Fruit fly (Drosophila melanogaster) whole organism, embryonic: Measurements from ENCODE around the gene CG31075.

ENCODE experiments used
- Aef1 ChIP-seq: fragments of 200-800 bp; sonication (Bioruptor generic); IDR thresholded peaks from 3 replicates; pipeline ENCODE4 v1.3.6; 2022; ENCODE audit warnings: missing biosample characterization, missing genetic modification characterization
- BEAF-32 ChIP-seq: fragments of 200-800 bp; sonication (Bioruptor generic); optimal IDR thresholded peaks from 3 replicates; lab custom pipeline; 2017; ENCODE audit warnings: missing biosample characterization, missing genetic modification characterization, mild to moderate bottlenecking, moderate library complexity, missing genetic modification reagents
- C15 ChIP-seq: fragments of 200-800 bp; sonication (Bioruptor generic); IDR thresholded peaks from 3 replicates; pipeline ENCODE4 v1.3.6; 2022; ENCODE audit warnings: missing biosample characterization, missing genetic modification characterization
- CG12219 ChIP-seq: fragments of 200-800 bp; sonication (Bioruptor generic); optimal IDR thresholded peaks from 3 replicates; lab custom pipeline; 2018; ENCODE audit warnings: missing biosample characterization, mild to moderate bottlenecking, missing genetic modification characterization
- CG13424 ChIP-seq: fragments of 200-800 bp; sonication (Bioruptor generic); optimal IDR thresholded peaks from 2 replicates; lab custom pipeline; 2019; ENCODE audit warnings: missing biosample characterization, mild to moderate bottlenecking, missing genetic modification characterization, moderate library complexity
- CG13894 ChIP-seq: fragments of 200-800 bp; sonication (Bioruptor generic); optimal IDR thresholded peaks from 3 replicates; lab custom pipeline; 2018; ENCODE audit warnings: missing biosample characterization, mild to moderate bottlenecking, missing genetic modification characterization, moderate library complexity
- CG15011 ChIP-seq: fragments of 200-800 bp; sonication (Bioruptor generic); optimal IDR thresholded peaks from 3 replicates; lab custom pipeline; 2018; ENCODE audit warnings: missing biosample characterization, mild to moderate bottlenecking, missing genetic modification characterization
- CG1647 ChIP-seq: fragments of 200-800 bp; sonication (Bioruptor generic); optimal IDR thresholded peaks from 3 replicates; lab custom pipeline; 2016; ENCODE audit warnings: missing biosample characterization, missing genetic modification characterization
- CG17568 ChIP-seq: fragments of 200-800 bp; sonication (Bioruptor generic); optimal IDR thresholded peaks from 2 replicates; lab custom pipeline; 2018; ENCODE audit warnings: missing biosample characterization, mild to moderate bottlenecking, missing genetic modification characterization, moderate library complexity
- CG17802 ChIP-seq: fragments of 200-800 bp; sonication (Bioruptor generic); optimal IDR thresholded peaks from 2 replicates; lab custom pipeline; 2018; ENCODE audit warnings: missing biosample characterization, mild to moderate bottlenecking, missing genetic modification characterization, moderate library complexity
- CG18011 ChIP-seq: fragments of 200-800 bp; sonication (Bioruptor generic); optimal IDR thresholded peaks from 2 replicates; lab custom pipeline; 2017; ENCODE audit warnings: missing biosample characterization, missing genetic modification characterization, mild to moderate bottlenecking, moderate library complexity, missing genotype
- CG18476 ChIP-seq: fragments of 200-800 bp; sonication (Bioruptor generic); optimal IDR thresholded peaks from 2 replicates; lab custom pipeline; 2016; ENCODE audit warnings: missing biosample characterization, mild to moderate bottlenecking, missing genetic modification characterization
- CG31441 ChIP-seq: fragments of 200-800 bp; sonication (Bioruptor generic); IDR thresholded peaks from 2 replicates; pipeline ENCODE4 v1.3.6; 2022; ENCODE audit warnings: missing biosample characterization, missing genetic modification characterization
- CG32772 ChIP-seq: fragments of 200-800 bp; sonication (Bioruptor generic); IDR thresholded peaks from 2 replicates; pipeline ENCODE4 v1.3.6; 2022; ENCODE audit warnings: missing biosample characterization, missing genetic modification characterization
- CG34224 ChIP-seq: fragments of 200-800 bp; sonication (Bioruptor generic); IDR thresholded peaks from 3 replicates; pipeline ENCODE4 v1.3.6; 2022; ENCODE audit warnings: missing biosample characterization, missing genetic modification characterization; ENCODE audit not compliant: partially characterized antibody
- CG6272 ChIP-seq: fragments of 200-800 bp; sonication (Bioruptor generic); IDR thresholded peaks from 2 replicates; pipeline ENCODE4 v1.3.6; 2022; ENCODE audit warnings: missing biosample characterization, missing genetic modification characterization
- CG7357 ChIP-seq: fragments of 200-800 bp; sonication (Bioruptor generic); IDR thresholded peaks from 3 replicates; pipeline ENCODE4 v1.3.6; 2022; ENCODE audit warnings: missing biosample characterization, missing genetic modification characterization
- CG7928 ChIP-seq: fragments of 200-800 bp; sonication (Bioruptor generic); optimal IDR thresholded peaks from 2 replicates; lab custom pipeline; 2017; ENCODE audit warnings: missing biosample characterization, mild to moderate bottlenecking, missing genetic modification characterization
- CG8359 ChIP-seq: fragments of 200-800 bp; sonication (Bioruptor generic); optimal IDR thresholded peaks from 2 replicates; lab custom pipeline; 2017; ENCODE audit warnings: missing biosample characterization, mild to moderate bottlenecking, missing genetic modification characterization, borderline replicate concordance
- CG9609 ChIP-seq: fragments of 200-800 bp; sonication (Bioruptor generic); optimal IDR thresholded peaks from 3 replicates; lab custom pipeline; 2016; ENCODE audit warnings: missing biosample characterization, missing genetic modification characterization
- CTCF ChIP-seq: fragments of 200-800 bp; sonication (Bioruptor generic); optimal IDR thresholded peaks from 2 replicates; lab custom pipeline; 2017; ENCODE audit warnings: missing biosample characterization, mild to moderate bottlenecking, missing genetic modification characterization, moderate library complexity
- CoRest ChIP-seq: fragments of 200-800 bp; sonication (Bioruptor generic); optimal IDR thresholded peaks from 3 replicates; lab custom pipeline; 2018; ENCODE audit warnings: missing biosample characterization, mild to moderate bottlenecking, missing genetic modification characterization, moderate library complexity
- HLH54F ChIP-seq: fragments of 200-800 bp; sonication (Bioruptor generic); optimal IDR thresholded peaks from 3 replicates; lab custom pipeline; 2016; ENCODE audit warnings: missing biosample characterization, missing genetic modification characterization
- Hr3 ChIP-seq: fragments of 200-800 bp; sonication (Bioruptor generic); optimal IDR thresholded peaks from 3 replicates; lab custom pipeline; 2016; ENCODE audit warnings: missing biosample characterization, missing genetic modification characterization
- Hr51 ChIP-seq, 2 experiments: fragments of 200-800 bp; sonication (Bioruptor generic); optimal IDR thresholded peaks; 2 replicates in 1 of 2; 3 replicates in 1 of 2; lab custom pipeline; 2016 to 2018; ENCODE audit warnings: missing biosample characterization in 2 of 2, missing genetic modification characterization in 2 of 2, mild to moderate bottlenecking in 1 of 2, moderate library complexity in 1 of 2
- Hr78 ChIP-seq, 2 experiments: fragments of 200-800 bp in 1 of 2; fragments of >200 bp in 1 of 2; sonication (Bioruptor generic) in 1 of 2; optimal IDR thresholded peaks; 2 replicates each; lab custom pipeline; 2017 to 2019; ENCODE audit warnings: missing biosample characterization in 2 of 2, missing genetic modification characterization in 2 of 2, mild to moderate bottlenecking in 1 of 2, moderate library complexity in 1 of 2
- Lim3 ChIP-seq: fragments of 200-800 bp; sonication (Bioruptor generic); IDR thresholded peaks from 2 replicates; pipeline ENCODE4 v1.3.6; 2022; ENCODE audit warnings: missing biosample characterization, missing genetic modification characterization
- Nf-YB ChIP-seq: fragments of 200-800 bp; sonication (Bioruptor generic); optimal IDR thresholded peaks from 3 replicates; lab custom pipeline; 2019; ENCODE audit warnings: missing biosample characterization, mild to moderate bottlenecking, missing genetic modification characterization, moderate library complexity
- NfI ChIP-seq: fragments of 200-800 bp; sonication (Bioruptor generic); optimal IDR thresholded peaks from 3 replicates; lab custom pipeline; 2018; ENCODE audit warnings: missing biosample characterization, mild to moderate bottlenecking, missing genetic modification characterization, moderate library complexity
- Ravus ChIP-seq: fragments of 200-800 bp; sonication (Bioruptor generic); IDR thresholded peaks from 2 replicates; pipeline ENCODE4 v1.3.6; 2022; ENCODE audit warnings: missing biosample characterization, missing genetic modification characterization
- Scr ChIP-seq: fragments of 200-800 bp; sonication (Bioruptor generic); IDR thresholded peaks from 2 replicates; pipeline ENCODE4 v1.3.6; 2022; ENCODE audit warnings: missing biosample characterization, missing genetic modification characterization; ENCODE audit not compliant: partially characterized antibody
- Sin3A ChIP-seq: fragments of >200 bp; optimal IDR thresholded peaks from 2 replicates; lab custom pipeline; 2018
- Taf1 ChIP-seq: fragments of 200-800 bp; sonication (Bioruptor generic); IDR thresholded peaks from 2 replicates; pipeline ENCODE4 v1.3.6; 2022; ENCODE audit warnings: missing biosample characterization, missing genetic modification characterization
- Usf ChIP-seq: fragments of 200-800 bp; sonication (Bioruptor generic); optimal IDR thresholded peaks from 2 replicates; lab custom pipeline; 2017; ENCODE audit warnings: missing genotype, missing biosample characterization, missing genetic modification characterization
- ab ChIP-seq: fragments of 200-800 bp; sonication (Bioruptor generic); optimal IDR thresholded peaks from 2 replicates; lab custom pipeline; 2016; ENCODE audit warnings: missing biosample characterization, missing genetic modification characterization
- cad ChIP-seq: fragments of >200 bp; optimal IDR thresholded peaks from 2 replicates; lab custom pipeline; 2017; ENCODE audit warnings: missing biosample characterization, missing genetic modification characterization
- dpn ChIP-seq, 2 experiments: fragments of 200-800 bp; sonication (Bioruptor generic); optimal IDR thresholded peaks; 3 replicates each; lab custom pipeline; 2016; ENCODE audit warnings: missing biosample characterization in 2 of 2, missing genetic modification characterization in 2 of 2
- fd3F ChIP-seq: fragments of 200-800 bp; sonication (Bioruptor generic); optimal IDR thresholded peaks from 2 replicates; lab custom pipeline; 2018; ENCODE audit warnings: missing biosample characterization, mild to moderate bottlenecking, missing genetic modification characterization, moderate library complexity
- hb ChIP-seq: fragments of 200-800 bp; sonication (Bioruptor generic); IDR thresholded peaks from 3 replicates; pipeline ENCODE4 v1.3.6; 2022; ENCODE audit warnings: missing biosample characterization, missing genetic modification characterization; ENCODE audit not compliant: partially characterized antibody
- hbn ChIP-seq: fragments of 200-800 bp; sonication (Bioruptor generic); IDR thresholded peaks from 2 replicates; pipeline ENCODE4 v1.3.6; 2022; ENCODE audit warnings: missing biosample characterization, missing genetic modification characterization; ENCODE audit not compliant: partially characterized antibody
- nom ChIP-seq: fragments of 200-800 bp; sonication (Bioruptor generic); optimal IDR thresholded peaks from 2 replicates; lab custom pipeline; 2017; ENCODE audit warnings: missing biosample characterization, missing genetic modification characterization, mild to moderate bottlenecking, moderate library complexity, missing genetic modification reagents
- rib ChIP-seq: fragments of 200-800 bp; sonication (Bioruptor generic); IDR thresholded peaks from 2 replicates; pipeline ENCODE4 v1.3.6; 2022; ENCODE audit warnings: missing biosample characterization, missing genetic modification characterization
- row ChIP-seq: fragments of 200-800 bp; sonication (Bioruptor generic); IDR thresholded peaks from 3 replicates; pipeline ENCODE4 v1.3.6; 2022; ENCODE audit warnings: missing biosample characterization, missing genetic modification characterization
- sna ChIP-seq: fragments of 200-800 bp; sonication (Bioruptor generic); IDR thresholded peaks from 2 replicates; pipeline ENCODE4 v1.3.6; 2022; ENCODE audit warnings: missing biosample characterization, missing genetic modification characterization; ENCODE audit not compliant: partially characterized antibody
- tio ChIP-seq: fragments of 200-800 bp; sonication (Bioruptor generic); optimal IDR thresholded peaks from 2 replicates; lab custom pipeline; 2017; ENCODE audit warnings: missing biosample characterization, missing genetic modification characterization, inconsistent platforms
- tna ChIP-seq: fragments of 200-800 bp; sonication (Bioruptor generic); IDR thresholded peaks from 2 replicates; pipeline ENCODE4 v1.3.6; 2022; ENCODE audit warnings: missing biosample characterization, missing genetic modification characterization; ENCODE audit not compliant: partially characterized antibody
- trh ChIP-seq: fragments of 200-800 bp; sonication (Bioruptor generic); optimal IDR thresholded peaks from 2 replicates; lab custom pipeline; 2016; ENCODE audit warnings: missing biosample characterization, missing genetic modification characterization
- twi ChIP-seq: fragments of 200-800 bp; optimal IDR thresholded peaks from 2 replicates; lab custom pipeline; 2019; ENCODE audit warnings: missing biosample characterization, mild to moderate bottlenecking, missing genetic modification characterization, moderate library complexity
- vvl ChIP-seq: fragments of 200-800 bp; sonication (Bioruptor generic); IDR thresholded peaks from 2 replicates; pipeline ENCODE4 v1.3.6; 2022; ENCODE audit warnings: missing biosample characterization, missing genetic modification characterization
- yki ChIP-seq: fragments of >200 bp; optimal IDR thresholded peaks from 3 replicates; lab custom pipeline; 2018
- z ChIP-seq: fragments of 200-800 bp; sonication (Bioruptor generic); IDR thresholded peaks from 3 replicates; pipeline ENCODE4 v1.3.6; 2022; ENCODE audit warnings: missing biosample characterization, missing genetic modification characterization

The CG31075 gene

DNA sequence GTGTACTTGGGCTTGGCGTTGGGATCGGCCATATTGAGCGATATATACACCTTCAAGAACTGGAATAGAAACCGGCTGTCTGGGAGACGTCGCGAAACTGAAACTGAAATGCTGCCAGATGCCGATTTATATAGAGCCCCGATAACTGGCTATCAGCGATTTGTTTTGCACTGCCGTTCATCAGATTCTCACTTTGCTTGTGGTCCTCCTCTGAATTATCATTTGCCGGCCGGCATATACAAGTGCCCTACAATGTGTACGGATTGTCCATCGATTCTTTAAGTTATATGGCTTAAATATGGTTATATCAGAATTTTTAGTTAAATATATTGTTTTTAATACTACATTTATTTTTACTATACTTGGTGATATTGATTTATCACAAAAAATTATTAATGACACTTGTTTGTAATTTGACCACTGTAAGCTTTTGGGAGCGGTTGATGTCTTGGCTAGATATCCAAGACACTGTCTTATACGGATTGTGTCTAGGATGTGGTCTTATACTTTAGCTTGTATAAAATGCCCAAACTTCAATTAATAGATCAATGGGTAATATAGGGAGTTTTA, at the start of gene CG31075 (continued):
- no peak for TF ChIP-seq CG17568
- TF ChIP-seq CG31441, result 0 out of 2 replicates have a peak, but pooled peaks have one; percentile 11
- no peak for TF ChIP-seq C15 (GFP tag; lab: Robert Waterston, UW)
- TF ChIP-seq row, result peak; percentile 79
- TF ChIP-seq HLH54F (GFP tag; lab: Kevin White, UChicago), result peak; percentile 7
- TF ChIP-seq rib, result no peak
- peak; percentile 12 for TF ChIP-seq NfI (GFP tag; lab: Kevin White, UChicago)
- TF ChIP-seq cad, result no peak
- TF ChIP-seq CG32772 (GFP tag; lab: Robert Waterston, UW), result no peak
- no peak for TF ChIP-seq twi (tag; lab: Kevin White, UChicago)
- TF ChIP-seq Usf (GFP tag; lab: Kevin White, UChicago), result peak; percentile 3
- no peak for TF ChIP-seq CG34224 (GFP tag; lab: Robert Waterston, UW)
- peak; percentile 87 for TF ChIP-seq nom (GFP tag; lab: Kevin White, UChicago)
- no peak for TF ChIP-seq CG6272 (GFP tag; lab: Robert Waterston, UW)
- TF ChIP-seq CG8359 (GFP tag; lab: Kevin White, UChicago), result no peak
- no peak for TF ChIP-seq sna (GFP tag; lab: Robert Waterston, UW)
- TF ChIP-seq z, result no peak
- TF ChIP-seq CG12219 (GFP tag; lab: Kevin White, UChicago), result no peak
- no peak for TF ChIP-seq CG1647 (GFP tag; lab: Kevin White, UChicago)
- no peak for TF ChIP-seq CG7357 (GFP tag; lab: Robert Waterston, UW)
- TF ChIP-seq vvl (GFP tag; lab: Robert Waterston, UW), result peak; percentile 62
- no peak for TF ChIP-seq hb
- TF ChIP-seq yki (lab: Kevin White, UChicago), result no peak
- TF ChIP-seq trh (GFP tag; lab: Kevin White, UChicago), result no peak
- TF ChIP-seq ab (GFP tag; lab: Kevin White, UChicago), result no peak
- no peak for TF ChIP-seq Hr3 (GFP tag; lab: Kevin White, UChicago)
- no peak for TF ChIP-seq Lim3 (GFP tag; lab: Robert Waterston, UW)
- peak; percentile 77 for TF ChIP-seq Aef1 (GFP tag; lab: Robert Waterston, UW)
- peak; percentile 5 for TF ChIP-seq fd3F (GFP tag; lab: Kevin White, UChicago)
- TF ChIP-seq CG18011 (GFP tag; lab: Kevin White, UChicago), result no peak
- no peak; the same call in 1 of the 2 replicates for TF ChIP-seq tna
- TF ChIP-seq CG13894, result peak; percentile 49
- TF ChIP-seq CG18476 (GFP tag; lab: Kevin White, UChicago), result peak; percentile 52
- no peak for TF ChIP-seq CG7928
- TF ChIP-seq CG17802 (tag; lab: Kevin White, UChicago), result no peak
- TF ChIP-seq CG9609, result no peak
- TF ChIP-seq Nf-YB (GFP tag; lab: Kevin White, UChicago), result no peak
- no peak for TF ChIP-seq Hr78 (GFP tag; optimal IDR thresholded peaks at IDR 0.05; lab: Kevin White, UChicago)
- peak; percentile 49 for TF ChIP-seq CoRest (tag; lab: Kevin White, UChicago)
- no peak for TF ChIP-seq BEAF-32 (GFP tag; lab: Kevin White, UChicago)
- no peak for TF ChIP-seq hbn (GFP tag; lab: Robert Waterston, UW)
- peak in 1 of 2 experiments; percentile 25 for TF ChIP-seq Hr51 (GFP tag; optimal IDR thresholded peaks at IDR 0.05; lab: Kevin White, UChicago)
- TF ChIP-seq CG13424 (tag; lab: Kevin White, UChicago), result peak; percentile 15
- no peak for TF ChIP-seq Taf1 (GFP tag; lab: Robert Waterston, UW)
- TF ChIP-seq CG15011 (GFP tag; lab: Kevin White, UChicago), result peak; percentile 39
- TF ChIP-seq CTCF (GFP tag; lab: Kevin White, UChicago), result peak; percentile 61
- peak; percentile 20 for TF ChIP-seq Ravus (GFP tag; lab: Robert Waterston, UW)
- TF ChIP-seq tio (GFP tag; lab: Kevin White, UChicago), result no peak
- TF ChIP-seq Sin3A, result no peak
- no peak for TF ChIP-seq Scr (GFP tag; lab: Robert Waterston, UW)
- TF ChIP-seq dpn (GFP tag; optimal IDR thresholded peaks at IDR 0.05; lab: Kevin White, UChicago), result peak in 1 of 2 experiments; percentile 30
